Worm (Caenorhabditis elegans) whole organism, late embryonic: ENCODE results near the gene arx-5.

ENCODE experiments used
- K02D7.2 ChIP-seq: sonication (generic microtip); optimal IDR thresholded peaks from 2 replicates; lab custom pipeline; 2017; ENCODE audit warnings: mild to moderate bottlenecking, missing genetic modification characterization, missing compliant biosample characterization
- elt-2 ChIP-seq: sonication (generic microtip); optimal IDR thresholded peaks from 2 replicates; lab custom pipeline; 2016; ENCODE audit warnings: missing genetic modification reagents, missing genetic modification characterization, missing compliant biosample characterization
- elt-4 ChIP-seq: sonication (generic microtip); optimal IDR thresholded peaks from 2 replicates; lab custom pipeline; 2016; ENCODE audit warnings: missing genetic modification characterization, missing compliant biosample characterization
- lin-11 ChIP-seq: fragments of 200-800 bp; sonication (Bioruptor generic); optimal IDR thresholded peaks from 2 replicates; lab custom pipeline; 2018; ENCODE audit warnings: mild to moderate bottlenecking, missing genetic modification characterization, missing compliant biosample characterization
- pha-4 ChIP-seq: fragments of 150-350 bp; optimal IDR thresholded peaks from 2 replicates; lab custom pipeline; 2018; ENCODE audit warnings: missing biosample characterization, missing genetic modification reagents, missing genetic modification characterization
- pqm-1 ChIP-seq: sonication (generic microtip); optimal IDR thresholded peaks from 2 replicates; lab custom pipeline; 2016; ENCODE audit warnings: missing genetic modification characterization, missing compliant biosample characterization

DNA sequence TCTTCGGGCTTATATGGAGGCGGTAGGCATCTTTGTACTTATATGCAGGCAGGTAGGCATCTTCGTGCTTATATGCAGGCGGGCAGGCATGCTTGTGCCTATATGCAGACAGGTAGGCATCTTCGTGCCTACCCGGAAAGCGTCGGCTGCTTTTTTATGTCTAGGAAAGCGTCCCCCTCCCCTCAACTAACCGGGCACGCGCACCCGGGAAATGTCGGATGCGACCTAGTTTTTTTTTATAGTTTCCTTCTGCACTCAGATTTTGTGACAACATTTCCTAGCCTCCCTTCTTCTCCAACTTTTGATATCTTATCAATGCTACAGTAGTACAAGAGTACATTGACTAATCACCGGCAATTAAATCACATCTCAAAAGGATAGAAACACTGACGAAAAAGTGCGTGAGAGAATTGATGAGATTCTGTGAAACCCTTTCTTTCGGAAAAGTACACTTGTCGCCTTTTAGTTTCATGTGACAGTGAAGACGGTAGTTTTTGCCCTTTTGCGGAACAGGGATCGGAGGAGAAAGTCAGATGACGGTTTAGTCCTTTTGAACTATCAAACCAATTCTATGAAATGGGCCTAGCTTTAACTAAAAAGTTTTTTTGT is 31.2 kb upstream of the arx-5 start:
- no peak for TF ChIP-seq K02D7.2 (tag; lab: Kevin White, UChicago)
- TF ChIP-seq pqm-1 (tag; lab: Kevin White, UChicago) = no peak
- TF ChIP-seq pha-4 (tag; lab: Kevin White, UChicago) = no peak
- TF ChIP-seq elt-4 = no peak
- TF ChIP-seq lin-11 (tag; lab: Kevin White, UChicago) = no peak
- TF ChIP-seq elt-2 (tag; lab: Kevin White, UChicago) = no peak
